Worm (Caenorhabditis elegans) whole organism, L2 larva: ENCODE data around the gene T16G12.8.

Experiments
- C34F6.9 ChIP-seq: fragments of 150-350 bp; optimal IDR thresholded peaks from 2 replicates; lab custom pipeline; 2014; ENCODE audit warnings: missing biosample characterization, missing genetic modification characterization
- F13H6.1 ChIP-seq: sonication (generic microtip); optimal IDR thresholded peaks from 2 replicates; lab custom pipeline; 2016; ENCODE audit warnings: missing genetic modification characterization, missing compliant biosample characterization
- R02D3.7 ChIP-seq: fragments of 150-350 bp; optimal IDR thresholded peaks from 2 replicates; lab custom pipeline; 2014; ENCODE audit warnings: missing biosample characterization, missing genetic modification characterization
- ZK546.5 ChIP-seq: sonication (generic microtip); optimal IDR thresholded peaks from 2 replicates; lab custom pipeline; 2017; ENCODE audit warnings: missing biosample characterization, missing genetic modification characterization
- alr-1 ChIP-seq: fragments of 150-350 bp; optimal IDR thresholded peaks from 2 replicates; lab custom pipeline; 2014; ENCODE audit warnings: missing biosample characterization, missing genetic modification characterization
- aly-2 ChIP-seq: fragments of 150-350 bp; optimal IDR thresholded peaks from 2 replicates; lab custom pipeline; 2014; ENCODE audit warnings: missing biosample characterization, missing genetic modification characterization
- blmp-1 ChIP-seq: sonication (generic microtip); optimal IDR thresholded peaks from 2 replicates; lab custom pipeline; 2017; ENCODE audit warnings: missing genetic modification characterization, mild to moderate bottlenecking, missing compliant biosample characterization, antibody characterized with exemption, moderate library complexity; ENCODE audit not compliant: insufficient read depth
- ceh-16 ChIP-seq: fragments of 150-350 bp; optimal IDR thresholded peaks from 2 replicates; lab custom pipeline; 2014; ENCODE audit warnings: missing biosample characterization, missing genetic modification characterization
- ceh-82 ChIP-seq: fragments of 150-350 bp; optimal IDR thresholded peaks from 2 replicates; lab custom pipeline; 2014; ENCODE audit warnings: missing biosample characterization, missing genetic modification characterization
- dmd-4 ChIP-seq: sonication (generic microtip); optimal IDR thresholded peaks from 2 replicates; lab custom pipeline; 2017; ENCODE audit warnings: missing biosample characterization, missing genetic modification characterization
- egl-27 ChIP-seq: sonication (generic microtip); optimal IDR thresholded peaks from 3 replicates; lab custom pipeline; 2017; ENCODE audit warnings: missing biosample characterization, missing genetic modification reagents, missing genetic modification characterization
- elt-1 ChIP-seq: fragments of 150-350 bp; optimal IDR thresholded peaks from 2 replicates; lab custom pipeline; 2014; ENCODE audit warnings: missing biosample characterization, missing genetic modification characterization
- fos-1 ChIP-seq: fragments of 150-350 bp; optimal IDR thresholded peaks from 2 replicates; lab custom pipeline; 2014; ENCODE audit warnings: missing biosample characterization, missing genetic modification characterization
- lin-11 ChIP-seq: fragments of 150-350 bp; sonication (generic microtip); optimal IDR thresholded peaks from 2 replicates; lab custom pipeline; 2014; ENCODE audit warnings: missing biosample characterization, missing genetic modification characterization, inconsistent platforms, mixed read lengths
- lin-13 ChIP-seq: fragments of 150-350 bp; optimal IDR thresholded peaks from 2 replicates; lab custom pipeline; 2014; ENCODE audit warnings: missing biosample characterization, missing genetic modification reagents, missing genetic modification characterization
- mbf-1 ChIP-seq: sonication (generic microtip); optimal IDR thresholded peaks from 2 replicates; lab custom pipeline; 2017; ENCODE audit warnings: missing biosample characterization, missing genetic modification characterization
- mdl-1 ChIP-seq, 2 experiments: fragments of 150-350 bp in 1 of 2; sonication (generic microtip) in 1 of 2; optimal IDR thresholded peaks; 2 replicates each; lab custom pipeline; 2017; ENCODE audit warnings: missing biosample characterization in 2 of 2, missing genetic modification characterization in 2 of 2
- nhr-10 ChIP-seq: sonication (generic microtip); optimal IDR thresholded peaks from 2 replicates; lab custom pipeline; 2017; ENCODE audit warnings: missing biosample characterization, missing genetic modification characterization
- nhr-12 ChIP-seq: fragments of 150-350 bp; optimal IDR thresholded peaks from 2 replicates; lab custom pipeline; 2014; ENCODE audit warnings: missing biosample characterization, missing genetic modification characterization
- nhr-129 ChIP-seq: fragments of 150-350 bp; optimal IDR thresholded peaks from 2 replicates; lab custom pipeline; 2014; ENCODE audit warnings: missing biosample characterization, missing genetic modification characterization
- nhr-21 ChIP-seq: fragments of 150-350 bp; optimal IDR thresholded peaks from 2 replicates; lab custom pipeline; 2014; ENCODE audit warnings: missing biosample characterization, missing genetic modification characterization
- nhr-23 ChIP-seq: fragments of 150-350 bp; optimal IDR thresholded peaks from 2 replicates; lab custom pipeline; 2014; ENCODE audit warnings: missing biosample characterization, missing genetic modification reagents, missing genetic modification characterization
- nhr-237 ChIP-seq: fragments of 150-350 bp; optimal IDR thresholded peaks from 2 replicates; lab custom pipeline; 2014; ENCODE audit warnings: missing biosample characterization, missing genetic modification characterization
- nhr-25 ChIP-seq: fragments of 150-350 bp; sonication (generic microtip); optimal IDR thresholded peaks from 3 replicates; lab custom pipeline; 2014; ENCODE audit warnings: missing biosample characterization, missing genetic modification characterization
- nhr-77 ChIP-seq: fragments of 150-350 bp; optimal IDR thresholded peaks from 2 replicates; lab custom pipeline; 2014; ENCODE audit warnings: missing biosample characterization, missing genetic modification characterization
- peb-1 ChIP-seq: fragments of 150-350 bp; optimal IDR thresholded peaks from 2 replicates; lab custom pipeline; 2014; ENCODE audit warnings: missing biosample characterization, missing genetic modification characterization
- sem-4 ChIP-seq: fragments of 150-350 bp; optimal IDR thresholded peaks from 2 replicates; lab custom pipeline; 2014; ENCODE audit warnings: missing biosample characterization, missing genetic modification reagents, missing genetic modification characterization
- skn-1 ChIP-seq: sonication (generic microtip); optimal IDR thresholded peaks from 2 replicates; lab custom pipeline; 2017; ENCODE audit warnings: missing biosample characterization, missing genetic modification characterization
- sma-3 ChIP-seq: sonication (generic microtip); optimal IDR thresholded peaks from 2 replicates; lab custom pipeline; 2016; ENCODE audit warnings: missing genetic modification reagents, missing genetic modification characterization, missing compliant biosample characterization
- sma-9 ChIP-seq, 2 experiments: fragments of 150-350 bp in 1 of 2; sonication (generic microtip) in 1 of 2; optimal IDR thresholded peaks; 2 replicates each; lab custom pipeline; 2014 to 2016; ENCODE audit warnings: missing genetic modification characterization in 2 of 2, mild to moderate bottlenecking in 1 of 2, missing biosample characterization in 1 of 2, missing compliant biosample characterization in 1 of 2, missing genetic modification reagents in 1 of 2, moderate library complexity in 1 of 2
- snpc-4 ChIP-seq: fragments of 150-350 bp; optimal IDR thresholded peaks from 2 replicates; lab custom pipeline; 2014; ENCODE audit warnings: missing biosample characterization, missing genetic modification characterization
- unc-39 ChIP-seq: fragments of 150-350 bp; optimal IDR thresholded peaks from 2 replicates; lab custom pipeline; 2014; ENCODE audit warnings: missing biosample characterization, missing genetic modification characterization
- unc-55 ChIP-seq: fragments of 150-350 bp; sonication (generic microtip); optimal IDR thresholded peaks from 3 replicates; lab custom pipeline; 2014; ENCODE audit warnings: missing biosample characterization, missing genetic modification reagents, missing genetic modification characterization
- unc-62 ChIP-seq: fragments of 150-350 bp; optimal IDR thresholded peaks from 2 replicates; lab custom pipeline; 2014; ENCODE audit warnings: missing biosample characterization, missing genetic modification reagents, missing genetic modification characterization
- zag-1 ChIP-seq: fragments of 150-350 bp; optimal IDR thresholded peaks from 2 replicates; lab custom pipeline; 2014; ENCODE audit warnings: missing biosample characterization, missing genetic modification characterization
- ztf-11 ChIP-seq: sonication (generic microtip); optimal IDR thresholded peaks from 2 replicates; lab custom pipeline; 2017; ENCODE audit warnings: missing biosample characterization, missing genetic modification characterization
- ztf-4 ChIP-seq: fragments of 150-350 bp; optimal IDR thresholded peaks from 2 replicates; lab custom pipeline; 2014; ENCODE audit warnings: missing biosample characterization, missing genetic modification characterization

Gene T16G12.8

ce11 chrIII:10030549-10030948, 28.6 kb upstream of the T16G12.8 start, which contains the start of gene M04D8.4:
TSS of gene M04D8.4 (minus strand) at chrIII:10030649.
- TF ChIP-seq C34F6.9 (no peak), blmp-1 (tag; lab: Kevin White, UChicago) (no peak), nhr-237 (tag; lab: Kevin White, UChicago) (no peak), snpc-4 (tag; lab: Kevin White, UChicago) (no peak), skn-1 (tag; lab: Kevin White, UChicago) (no peak), sma-3 (GFP tag; lab: Kevin White, UChicago) (no peak), elt-1 (no peak), mdl-1 (tag; optimal IDR thresholded peaks at IDR 0.05; lab: Kevin White, UChicago) (no peak), unc-62 (GFP tag; lab: Kevin White, UChicago) (no peak), F13H6.1 (tag; lab: Kevin White, UChicago) (no peak), R02D3.7 (tag; lab: Kevin White, UChicago) (no peak), dmd-4 (tag; lab: Kevin White, UChicago) (no peak)

- TF ChIP-seq peb-1 (no peak), blmp-1 (tag; lab: Kevin White, UChicago) (no peak), egl-27 (no peak), sem-4 (tag; lab: Kevin White, UChicago) (no peak), fos-1 (tag; lab: Kevin White, UChicago) (no peak)
- TF ChIP-seq, all 48 proteins: peak for 0
These were observed 25.9 kb upstream of the T16G12.8 start, which contains the start of gene M04D8.5 for ce11 chrIII:10033213-10033612. TSS of gene M04D8.5 (minus strand) at chrIII:10033313.

- TF ChIP-seq nhr-21 (tag; lab: Kevin White, UChicago) (no peak), mbf-1 (tag; lab: Kevin White, UChicago) (no peak), elt-1 (no peak), C34F6.9 (no peak), peb-1 (no peak), ZK546.5 (tag; lab: Kevin White, UChicago) (no peak), aly-2 (no peak), R02D3.7 (tag; lab: Kevin White, UChicago) (no peak), ceh-82 (tag; lab: Kevin White, UChicago) (no peak), sma-9 (GFP tag; optimal IDR thresholded peaks at IDR 0.05; lab: Kevin White, UChicago) (no peak), sma-9 (tag; optimal IDR thresholded peaks at IDR 0.05; lab: Kevin White, UChicago) (no peak), nhr-237 (tag; lab: Kevin White, UChicago) (no peak), egl-27 (no peak), ztf-11 (tag; lab: Kevin White, UChicago) (no peak), mdl-1 (tag; optimal IDR thresholded peaks at IDR 0.05; lab: Kevin White, UChicago) (no peak), zag-1 (tag; lab: Kevin White, UChicago) (no peak), skn-1 (tag; lab: Kevin White, UChicago) (no peak), nhr-77 (tag; lab: Kevin White, UChicago) (no peak), unc-62 (GFP tag; lab: Kevin White, UChicago) (no peak), ceh-16 (tag; lab: Kevin White, UChicago) (no peak)
These were observed 25.2 kb upstream of the T16G12.8 start, which contains the start of gene M04D8.8 for ce11 chrIII:10033881-10034280. TSS of gene M04D8.8 (plus strand) at chrIII:10034181.

- no peak for TF ChIP-seq ceh-16 (tag; lab: Kevin White, UChicago)
- TF ChIP-seq ZK546.5 (tag; lab: Kevin White, UChicago): no peak
- TF ChIP-seq R02D3.7 (tag; lab: Kevin White, UChicago): no peak
- TF ChIP-seq alr-1: no peak
- TF ChIP-seq mbf-1 (tag; lab: Kevin White, UChicago): no peak
- no peak for TF ChIP-seq aly-2
- TF ChIP-seq nhr-21 (tag; lab: Kevin White, UChicago): peak; percentile 24
- TF ChIP-seq nhr-12 (tag; lab: Kevin White, UChicago): no peak
These were observed 23.3 kb upstream of the T16G12.8 start, which contains the start of gene xbx-3 for ce11 chrIII:10035783-10036182. TSS of gene xbx-3 (plus strand) at chrIII:10035945.

- TF ChIP-seq nhr-10 (tag; lab: Kevin White, UChicago) (no peak), egl-27 (no peak), lin-11 (tag; lab: Kevin White, UChicago) (no peak), unc-55 (GFP tag; lab: Kevin White, UChicago) (no peak), unc-39 (tag; lab: Kevin White, UChicago) (no peak), C34F6.9 (no peak), nhr-25 (no peak), nhr-23 (tag; lab: Kevin White, UChicago) (no peak), lin-13 (no peak), ztf-4 (tag; lab: Kevin White, UChicago) (no peak), nhr-12 (tag; lab: Kevin White, UChicago) (no peak), nhr-129 (no peak), R02D3.7 (tag; lab: Kevin White, UChicago) (no peak), nhr-77 (tag; lab: Kevin White, UChicago) (no peak), ceh-16 (tag; lab: Kevin White, UChicago) (no peak), mdl-1 (tag; optimal IDR thresholded peaks at IDR 0.05; lab: Kevin White, UChicago) (no peak), ztf-11 (tag; lab: Kevin White, UChicago) (no peak), ceh-82 (tag; lab: Kevin White, UChicago) (no peak), mbf-1 (tag; lab: Kevin White, UChicago) (no peak)
- TF ChIP-seq, all 48 proteins: peak for 0
These were observed 22.0 kb upstream of the T16G12.8 start, which contains the start of gene M04D8.7 for ce11 chrIII:10037150-10037549. TSS of gene M04D8.7 (plus strand) at chrIII:10037450.
